Worm (Caenorhabditis elegans): ENCODE results near the gene Y49F6B.13.

- TF ChIP-seq ama-1 (optimal IDR thresholded peaks at IDR 0.05) (no peak), elt-3 (tag; optimal IDR thresholded peaks at IDR 0.05) (no peak), snpc-4 (tag; optimal IDR thresholded peaks at IDR 0.05) (no peak), ztf-4 (tag; optimal IDR thresholded peaks at IDR 0.05) (no peak), fkh-10 (GFP tag; optimal IDR thresholded peaks at IDR 0.05) (no peak), skn-1 (tag; optimal IDR thresholded peaks at IDR 0.05) (no peak)
Observed at ce11 chrII:3470549-3470948, 954 bp downstream of the Y49F6B.13 start, which contains the start of gene Y49F6B.20.

Data from whole organism, L1 larva.